Fruit fly (Drosophila melanogaster): ENCODE measurements around the gene Lk6.

The Lk6 gene

DNA sequence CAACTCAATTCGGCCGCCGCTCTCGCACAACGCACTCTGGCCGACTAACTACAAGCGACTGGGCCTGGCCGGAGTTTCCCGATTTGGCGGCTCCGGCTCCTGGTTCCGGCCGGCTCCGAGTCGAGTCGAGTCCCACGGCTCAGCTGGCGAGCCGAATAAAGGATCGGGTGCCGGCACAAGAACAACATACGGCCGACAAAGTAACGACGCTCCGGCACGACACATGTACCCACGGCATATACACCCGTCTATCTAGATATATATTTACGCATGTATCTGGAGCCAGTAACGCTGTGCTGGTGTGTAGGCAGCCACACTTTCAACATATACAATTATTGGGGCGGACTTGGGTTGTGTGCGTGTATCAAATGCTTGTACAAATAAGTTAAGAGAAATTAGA, 7.2 kb upstream of the Lk6 start (continued):
- TF ChIP-seq CG8944 (GFP tag; optimal IDR thresholded peaks at IDR 0.05) (no peak), MBD-R2 (GFP tag; IDR thresholded peaks at IDR 0.05) (no peak), CG31224 (GFP tag; IDR thresholded peaks at IDR 0.05) (no peak), fru (optimal IDR thresholded peaks at IDR 0.05) (no peak), Xrp1 (GFP tag; IDR thresholded peaks at IDR 0.05) (no peak), eyg (GFP tag; optimal IDR thresholded peaks at IDR 0.05) (no peak), Ets65A (GFP tag) (no peak), H2.0 (GFP tag; IDR thresholded peaks at IDR 0.05) (no peak), zfh2 (GFP tag; optimal IDR thresholded peaks at IDR 0.05) (no peak), GATAe (GFP tag; conservative IDR thresholded peaks at IDR 0.05) (no peak)

DNA sequence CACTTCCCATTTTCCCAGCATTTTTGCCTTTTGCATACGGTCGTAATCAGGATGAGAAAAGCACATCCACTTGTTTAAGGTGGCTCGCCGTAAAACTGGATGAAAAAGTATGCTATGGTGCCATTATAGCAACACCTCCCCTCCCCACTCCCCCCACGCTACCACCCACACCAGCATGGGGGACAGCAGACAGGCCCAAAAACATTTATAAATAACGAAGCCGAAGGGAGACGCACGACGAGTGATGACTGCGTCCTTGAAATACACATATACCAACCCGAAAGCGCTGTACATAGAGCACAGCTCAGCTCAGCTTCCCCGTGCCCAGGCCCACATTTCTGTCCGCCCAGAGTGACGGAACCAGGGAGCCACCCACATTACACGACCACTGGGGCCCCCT, 6.5 kb upstream of the Lk6 start:
- TF ChIP-seq CG3726 (GFP tag; IDR thresholded peaks at IDR 0.05) (no peak), kah (GFP tag; optimal IDR thresholded peaks at IDR 0.05) (no peak), CG18262 (tag; optimal IDR thresholded peaks at IDR 0.05) (no peak), pnt (GFP tag; optimal IDR thresholded peaks at IDR 0.05) (no peak), Meics (GFP tag; optimal IDR thresholded peaks at IDR 0.05) (no peak), CG10147 (GFP tag; optimal IDR thresholded peaks at IDR 0.05) (no peak), CG32532 (GFP tag; IDR thresholded peaks at IDR 0.05) (no peak; the same call in 1 of the 2 replicates), CG13123 (GFP tag; optimal IDR thresholded peaks at IDR 0.05) (no peak), MESR4 (GFP tag; optimal IDR thresholded peaks at IDR 0.05) (no peak), PHDP (tag; optimal IDR thresholded peaks at IDR 0.05) (no peak), CTCF (GFP tag; optimal IDR thresholded peaks at IDR 0.05) (no peak), Sox102F (GFP tag; optimal IDR thresholded peaks at IDR 0.05) (no peak), grau (tag; optimal IDR thresholded peaks at IDR 0.05) (no peak), dati (GFP tag; IDR thresholded peaks at IDR 0.05) (no peak), prd (optimal IDR thresholded peaks at IDR 0.05) (no peak), prd (GFP tag; IDR thresholded peaks at IDR 0.05) (no peak), CG18011 (GFP tag; optimal IDR thresholded peaks at IDR 0.05) (no peak), CG17568 (GFP tag; optimal IDR thresholded peaks at IDR 0.05) (no peak), CG2116 (GFP tag; optimal IDR thresholded peaks at IDR 0.05) (no peak), CG14710 (tag; optimal IDR thresholded peaks at IDR 0.05) (no peak), CG16779 (GFP tag; IDR thresholded peaks at IDR 0.05) (no peak), Gsc (GFP tag; IDR thresholded peaks at IDR 0.05) (no peak), Jarid2 (GFP tag; optimal IDR thresholded peaks at IDR 0.05) (no peak), Dp (GFP tag; optimal IDR thresholded peaks at IDR 0.05) (no peak), CG1529 (GFP tag; optimal IDR thresholded peaks at IDR 0.05) (no peak), CG13287 (GFP tag; IDR thresholded peaks at IDR 0.05; ENCODE audit: partially characterized antibody) (no peak), CG7745 (tag; optimal IDR thresholded peaks at IDR 0.05) (no peak), abd-A (tag; optimal IDR thresholded peaks at IDR 0.05) (peak; percentile 76), crol (GFP tag; IDR thresholded peaks at IDR 0.05) (peak; percentile 76), CG8290 (GFP tag; optimal IDR thresholded peaks at IDR 0.05) (no peak), CG8290 (tag; optimal IDR thresholded peaks at IDR 0.05) (no peak), amos (GFP tag; IDR thresholded peaks at IDR 0.05; ENCODE audit: partially characterized antibody) (peak; percentile 23; the same call in 1 of the 2 replicates), Med (GFP tag) (peak; percentile 63), CG15073 (GFP tag; optimal IDR thresholded peaks at IDR 0.05) (no peak), so (GFP tag; IDR thresholded peaks at IDR 0.05) (no peak), phol (tag; optimal IDR thresholded peaks at IDR 0.05) (no peak), Blimp-1 (GFP tag; optimal IDR thresholded peaks at IDR 0.05) (no peak), Dad (GFP tag; optimal IDR thresholded peaks at IDR 0.05) (no peak), pho (GFP tag; optimal IDR thresholded peaks at IDR 0.05) (no peak), CG17912 (GFP tag; optimal IDR thresholded peaks at IDR 0.05) (no peak), CG31441 (GFP tag; IDR thresholded peaks at IDR 0.05) (no peak), crc (GFP tag; optimal IDR thresholded peaks at IDR 0.05) (no peak), ftz-f1 (GFP tag; optimal IDR thresholded peaks at IDR 0.05) (peak; percentile 14)
